Fruit fly (Drosophila melanogaster) whole organism, prepupa: Measurements from ENCODE around the gene vex.
A peak's percentile ranks its signal among the peaks of the same experiment; 100 is the strongest.

ENCODE experiments used
- CG10631 ChIP-seq: fragments of 200-800 bp; sonication (Bioruptor generic); optimal IDR thresholded peaks from 2 replicates; lab custom pipeline; 2016; ENCODE audit warnings: missing biosample characterization, missing genetic modification characterization
- CG10669 ChIP-seq: fragments of 200-800 bp; sonication (Bioruptor generic); optimal IDR thresholded peaks from 3 replicates; lab custom pipeline; 2018; ENCODE audit warnings: missing biosample characterization, mild to moderate bottlenecking, missing genetic modification characterization, moderate library complexity
- CG11762 ChIP-seq: fragments of 200-800 bp; sonication (Bioruptor generic); optimal IDR thresholded peaks from 3 replicates; lab custom pipeline; 2016; ENCODE audit warnings: missing biosample characterization, missing genetic modification characterization; ENCODE audit not compliant: insufficient read depth
- CG15336 ChIP-seq: fragments of 200-800 bp; sonication (Bioruptor generic); IDR thresholded peaks from 2 replicates; pipeline ENCODE4 v1.3.6; 2022; ENCODE audit warnings: missing biosample characterization, missing genetic modification characterization
- CG1621 ChIP-seq: fragments of 200-800 bp; sonication (Bioruptor generic); optimal IDR thresholded peaks from 3 replicates; lab custom pipeline; 2018; ENCODE audit warnings: missing biosample characterization, mild to moderate bottlenecking, missing genetic modification characterization
- CG16779 ChIP-seq: fragments of 200-800 bp; sonication (Bioruptor generic); optimal IDR thresholded peaks from 3 replicates; lab custom pipeline; 2017; ENCODE audit warnings: missing biosample characterization, mild to moderate bottlenecking, missing genetic modification characterization
- CG32006 ChIP-seq: fragments of 200-800 bp; sonication (Bioruptor generic); optimal IDR thresholded peaks from 3 replicates; lab custom pipeline; 2017; ENCODE audit warnings: missing biosample characterization, mild to moderate bottlenecking, missing genetic modification characterization
- CG34406 ChIP-seq: fragments of 200-800 bp; sonication (Bioruptor generic); optimal IDR thresholded peaks from 3 replicates; lab custom pipeline; 2016; ENCODE audit warnings: missing biosample characterization, missing genetic modification characterization
- CG3919 ChIP-seq: fragments of 200-800 bp; sonication (Bioruptor generic); optimal IDR thresholded peaks from 3 replicates; lab custom pipeline; 2016; ENCODE audit warnings: missing biosample characterization, missing genetic modification characterization
- CG4318 ChIP-seq: fragments of 200-800 bp; sonication (Bioruptor generic); optimal IDR thresholded peaks from 3 replicates; lab custom pipeline; 2017; ENCODE audit warnings: missing biosample characterization, mild to moderate bottlenecking, missing genetic modification characterization
- CG6276 ChIP-seq: fragments of 200-800 bp; sonication (Bioruptor generic); optimal IDR thresholded peaks from 2 replicates; lab custom pipeline; 2017; ENCODE audit warnings: missing biosample characterization, mild to moderate bottlenecking, missing genetic modification characterization
- CG7368 ChIP-seq: fragments of 200-800 bp; sonication (Bioruptor generic); optimal IDR thresholded peaks from 3 replicates; lab custom pipeline; 2016; ENCODE audit warnings: missing biosample characterization, missing genetic modification characterization
- CG8119 ChIP-seq: fragments of 200-800 bp; sonication (Bioruptor generic); IDR thresholded peaks from 3 replicates; pipeline ENCODE4 v1.3.6; 2022; ENCODE audit warnings: missing biosample characterization, missing genetic modification characterization
- CG8632 ChIP-seq: fragments of 200-800 bp; sonication (Bioruptor generic); optimal IDR thresholded peaks from 3 replicates; lab custom pipeline; 2016; ENCODE audit warnings: missing biosample characterization, missing genetic modification characterization
- Eip75B ChIP-seq: fragments of 200-800 bp; sonication (Bioruptor generic); optimal IDR thresholded peaks from 3 replicates; lab custom pipeline; 2016; ENCODE audit warnings: missing biosample characterization, missing genetic modification characterization
- Eip78C ChIP-seq: fragments of 200-800 bp; sonication (Bioruptor generic); peaks from one replicate; lab custom pipeline; 2016; ENCODE audit warnings: missing biosample characterization, missing genetic modification characterization
- Eip93F ChIP-seq: fragments of 200-800 bp; sonication (Bioruptor generic); optimal IDR thresholded peaks from 2 replicates; lab custom pipeline; 2016; ENCODE audit warnings: missing biosample characterization, mild to moderate bottlenecking, missing genetic modification characterization
- Hr38 ChIP-seq: sonication (Bioruptor generic); optimal IDR thresholded peaks from 2 replicates; lab custom pipeline; 2016; ENCODE audit warnings: missing biosample characterization, missing genetic modification characterization
- Hr39 ChIP-seq: fragments of 200-800 bp; sonication (Bioruptor generic); optimal IDR thresholded peaks from 2 replicates; lab custom pipeline; 2016; ENCODE audit warnings: missing biosample characterization, missing genetic modification characterization
- Hr4 ChIP-seq: fragments of 200-800 bp; sonication (Bioruptor generic); optimal IDR thresholded peaks from 3 replicates; lab custom pipeline; 2016; ENCODE audit warnings: missing biosample characterization, missing genetic modification characterization
- Lpt ChIP-seq: fragments of 200-800 bp; sonication (Bioruptor generic); optimal IDR thresholded peaks from 3 replicates; lab custom pipeline; 2016; ENCODE audit warnings: missing biosample characterization, missing genetic modification characterization
- Met ChIP-seq: fragments of 200-800 bp; sonication (Bioruptor generic); optimal IDR thresholded peaks from 3 replicates; lab custom pipeline; 2016; ENCODE audit warnings: missing biosample characterization, missing genetic modification characterization
- OdsH ChIP-seq: fragments of 200-800 bp; sonication (Bioruptor generic); optimal IDR thresholded peaks from 3 replicates; lab custom pipeline; 2016; ENCODE audit warnings: missing biosample characterization, missing genetic modification characterization
- Smox ChIP-seq: fragments of 200-800 bp; sonication (Bioruptor generic); optimal IDR thresholded peaks from 3 replicates; lab custom pipeline; 2016; ENCODE audit warnings: missing biosample characterization, missing genetic modification characterization
- Sox102F ChIP-seq: fragments of 200-800 bp; sonication (Bioruptor generic); optimal IDR thresholded peaks from 2 replicates; lab custom pipeline; 2016; ENCODE audit warnings: missing biosample characterization, mild to moderate bottlenecking, missing genetic modification characterization
- achi ChIP-seq: fragments of 200-800 bp; sonication (Bioruptor generic); optimal IDR thresholded peaks from 3 replicates; lab custom pipeline; 2016; ENCODE audit warnings: missing biosample characterization, missing genetic modification characterization
- acj6 ChIP-seq: fragments of 200-800 bp; sonication (Bioruptor generic); optimal IDR thresholded peaks from 3 replicates; lab custom pipeline; 2016; ENCODE audit warnings: missing biosample characterization, missing genetic modification characterization
- cyc ChIP-seq: fragments of 200-800 bp; sonication (Bioruptor generic); optimal IDR thresholded peaks from 3 replicates; lab custom pipeline; 2016; ENCODE audit warnings: missing biosample characterization, missing genetic modification characterization
- dac ChIP-seq: fragments of 200-800 bp; sonication (Bioruptor generic); optimal IDR thresholded peaks from 2 replicates; lab custom pipeline; 2017; ENCODE audit warnings: missing biosample characterization, mild to moderate bottlenecking, missing genetic modification characterization
- eg ChIP-seq: fragments of 200-800 bp; sonication (Bioruptor generic); IDR thresholded peaks from 3 replicates; pipeline ENCODE4 v1.3.6; 2022; ENCODE audit warnings: missing biosample characterization, missing genetic modification characterization
- esn ChIP-seq: fragments of 200-800 bp; sonication (Bioruptor generic); optimal IDR thresholded peaks from 2 replicates; lab custom pipeline; 2016; ENCODE audit warnings: missing biosample characterization, mild to moderate bottlenecking, missing genetic modification characterization, moderate library complexity
- fkh ChIP-seq: fragments of 200-800 bp; sonication (Bioruptor generic); optimal IDR thresholded peaks from 3 replicates; lab custom pipeline; 2017; ENCODE audit warnings: missing biosample characterization, mild to moderate bottlenecking, missing genetic modification characterization, moderate library complexity
- lz ChIP-seq: fragments of 200-800 bp; sonication (Bioruptor generic); optimal IDR thresholded peaks from 3 replicates; lab custom pipeline; 2016; ENCODE audit warnings: missing biosample characterization, missing genetic modification characterization
- net ChIP-seq: fragments of 200-800 bp; sonication (Bioruptor generic); optimal IDR thresholded peaks from 3 replicates; lab custom pipeline; 2016; ENCODE audit warnings: missing biosample characterization, missing genetic modification characterization
- pdm3 ChIP-seq: fragments of 200-800 bp; sonication (Bioruptor generic); optimal IDR thresholded peaks from 3 replicates; lab custom pipeline; 2016; ENCODE audit warnings: missing biosample characterization, missing genetic modification characterization
- salr ChIP-seq, 2 experiments: fragments of 200-800 bp; sonication (Bioruptor generic); optimal IDR thresholded peaks; 3 replicates each; lab custom pipeline; 2016 to 2018; ENCODE audit warnings: missing biosample characterization in 2 of 2, missing genetic modification characterization in 2 of 2, mild to moderate bottlenecking in 1 of 2
- spab ChIP-seq: fragments of 200-800 bp; sonication (Bioruptor generic); optimal IDR thresholded peaks from 2 replicates; lab custom pipeline; 2017; ENCODE audit warnings: missing biosample characterization, mild to moderate bottlenecking, missing genetic modification characterization, missing genetic modification reagents
- svp ChIP-seq: fragments of 200-800 bp; sonication (Bioruptor generic); peaks from one replicate; lab custom pipeline; 2016; ENCODE audit warnings: missing biosample characterization, missing genetic modification characterization
- topi ChIP-seq: fragments of 200-800 bp; sonication (Bioruptor generic); optimal IDR thresholded peaks from 3 replicates; lab custom pipeline; 2016; ENCODE audit warnings: missing biosample characterization, missing genetic modification characterization

The vex gene

dm6 chrX:10966978-10967731, 72.5 kb downstream of the vex start, which contains the start of gene C901 (continued):
- TF ChIP-seq CG7368 (peak; percentile 54), Hr4 (GFP tag; lab: Kevin White, UChicago) (peak; percentile 64), Eip93F (GFP tag; lab: Kevin White, UChicago) (no peak), cyc (GFP tag; lab: Kevin White, UChicago) (peak; percentile 18), CG16779 (tag; lab: Kevin White, UChicago) (peak; percentile 41), Hr38 (GFP tag; lab: Kevin White, UChicago) (no peak), OdsH (GFP tag; lab: Kevin White, UChicago) (peak; percentile 82), Lpt (GFP tag; lab: Kevin White, UChicago) (peak; percentile 66), CG8119 (peak; percentile 92), esn (peak; percentile 45)

- TF ChIP-seq Hr38 (GFP tag; lab: Kevin White, UChicago) (no peak), eg (GFP tag; lab: Robert Waterston, UW) (peak; percentile 51; the same call in 1 of the 3 replicates), CG11762 (peak; percentile 11), CG34406 (GFP tag; lab: Kevin White, UChicago) (peak; percentile 39), Hr4 (GFP tag; lab: Kevin White, UChicago) (peak; percentile 68), CG6276 (GFP tag; lab: Kevin White, UChicago) (peak; percentile 67), cyc (GFP tag; lab: Kevin White, UChicago) (no peak), CG10631 (GFP tag; lab: Kevin White, UChicago) (peak; percentile 3), spab (no peak), fkh (GFP tag; lab: Kevin White, UChicago) (no peak), Smox (GFP tag; lab: Kevin White, UChicago) (peak; percentile 16), CG10669 (GFP tag; lab: Kevin White, UChicago) (no peak), OdsH (GFP tag; lab: Kevin White, UChicago) (peak; percentile 54), pdm3 (GFP tag; lab: Kevin White, UChicago) (peak; percentile 54), salr (GFP tag; optimal IDR thresholded peaks at IDR 0.05; lab: Kevin White, UChicago) (peak in 1 of 2 experiments; percentile 30), lz (peak; percentile 10), Hr39 (GFP tag; lab: Kevin White, UChicago) (peak; percentile 6), CG32006 (GFP tag; lab: Kevin White, UChicago) (peak; percentile 80), Eip75B (peak; percentile 12), svp (peak; percentile 24), achi (GFP tag; lab: Kevin White, UChicago) (peak; percentile 47), CG8632 (peak; percentile 15), Eip78C (GFP tag; lab: Kevin White, UChicago) (peak; percentile 88), Sox102F (GFP tag; lab: Kevin White, UChicago) (peak; percentile 14), CG4318 (peak; percentile 66), CG8119 (peak; percentile 70), Met (no peak), net (GFP tag; lab: Kevin White, UChicago) (peak; percentile 55), Lpt (GFP tag; lab: Kevin White, UChicago) (peak; percentile 17), CG1621 (no peak), CG7368 (no peak), acj6 (GFP tag; lab: Kevin White, UChicago) (peak; percentile 46), dac (GFP tag; lab: Kevin White, UChicago) (peak; percentile 41), esn (peak; percentile 27), topi (peak; percentile 29), CG15336 (GFP tag; lab: Robert Waterston, UW) (peak; percentile 78), CG3919 (peak; percentile 60)
Observed at dm6 chrX:10959912-10960311, 79.8 kb downstream of the vex start.
